Fruit fly (Drosophila melanogaster): ENCODE data around the gene CG15042.

DNA sequence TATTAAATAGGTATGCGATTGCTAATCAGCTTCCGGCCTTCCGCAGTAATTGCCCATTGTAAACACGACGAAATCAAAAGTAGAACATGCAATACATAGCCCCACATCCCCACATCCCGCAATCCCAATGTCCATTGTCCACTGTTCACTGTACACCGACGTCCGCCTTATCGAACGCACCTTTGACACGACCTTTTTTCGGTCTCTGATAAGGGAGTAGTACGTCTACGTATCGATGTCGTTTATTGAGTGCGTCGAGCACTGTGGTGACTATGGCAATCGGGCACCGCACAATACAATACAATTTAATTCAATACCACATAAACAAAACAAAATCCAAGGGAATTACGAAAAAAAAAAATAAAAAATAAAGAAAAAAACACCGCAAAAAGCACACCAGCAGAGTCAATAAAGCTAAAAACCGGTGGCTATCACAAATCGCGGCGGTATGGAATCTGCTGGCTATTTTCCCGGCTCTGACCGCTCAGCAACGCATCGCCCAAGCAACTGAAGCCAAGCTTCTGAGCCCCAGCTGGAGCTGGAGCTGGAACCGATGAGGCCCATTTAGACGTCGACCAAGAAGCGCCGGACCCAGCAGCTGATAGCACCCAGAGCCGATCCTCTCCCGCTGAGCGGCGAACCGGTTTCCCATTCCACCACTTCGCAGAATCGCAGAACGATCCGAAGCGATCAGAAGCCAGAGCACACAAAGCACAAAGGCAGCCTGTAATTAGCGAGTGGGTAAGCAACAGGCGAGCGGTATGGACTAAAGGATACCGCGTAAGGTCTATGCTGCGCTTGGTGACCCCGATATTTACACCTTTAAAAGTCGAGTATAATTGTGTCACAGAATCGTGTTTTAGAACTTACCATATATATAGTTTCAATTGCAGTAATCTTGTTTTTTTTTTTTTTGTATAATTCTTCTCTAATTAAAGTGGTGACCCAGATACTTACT is 44.5 kb downstream of the CG15042 start, which contains the start of gene Hayan:
- no peak for TF ChIP-seq Ets21C (GFP tag; optimal IDR thresholded peaks at IDR 0.05)
- peak; percentile 56 to 75 for TF ChIP-seq ss (GFP tag; optimal IDR thresholded peaks at IDR 0.05)
- peak; percentile 77 for TF ChIP-seq CG9139 (GFP tag; optimal IDR thresholded peaks at IDR 0.05)
- TF ChIP-seq vri (GFP tag; optimal IDR thresholded peaks at IDR 0.05) = peak; percentile 53
- peak; percentile 88 for TF ChIP-seq CG6854 (GFP tag; optimal IDR thresholded peaks at IDR 0.05)
- peak; percentile 46 for TF ChIP-seq Sox102F (GFP tag; optimal IDR thresholded peaks at IDR 0.05)
- no peak for TF ChIP-seq CG11762 (GFP tag; optimal IDR thresholded peaks at IDR 0.05; ENCODE audit: insufficient read depth)
- TF ChIP-seq CG1621 (tag; optimal IDR thresholded peaks at IDR 0.05) = peak; percentile 93
- no peak for TF ChIP-seq CG32006 (GFP tag; optimal IDR thresholded peaks at IDR 0.05)
- peak; percentile 16 for TF ChIP-seq CG10669 (GFP tag; optimal IDR thresholded peaks at IDR 0.05)
- TF ChIP-seq fkh (GFP tag; optimal IDR thresholded peaks at IDR 0.05) = no peak
- peak; percentile 29 for TF ChIP-seq spab (GFP tag; optimal IDR thresholded peaks at IDR 0.05)
